Worm (Caenorhabditis elegans): ENCODE data around the gene F10D2.8.

F10D2.8 gene

ce11 chrV:7111276-7111675 is 39.2 kb downstream of the F10D2.8 start:
- TF ChIP-seq unc-62 (GFP tag; optimal IDR thresholded peaks at IDR 0.05) (no peak), ces-1 (GFP tag; optimal IDR thresholded peaks at IDR 0.05) (peak; percentile 95)

DNA sequence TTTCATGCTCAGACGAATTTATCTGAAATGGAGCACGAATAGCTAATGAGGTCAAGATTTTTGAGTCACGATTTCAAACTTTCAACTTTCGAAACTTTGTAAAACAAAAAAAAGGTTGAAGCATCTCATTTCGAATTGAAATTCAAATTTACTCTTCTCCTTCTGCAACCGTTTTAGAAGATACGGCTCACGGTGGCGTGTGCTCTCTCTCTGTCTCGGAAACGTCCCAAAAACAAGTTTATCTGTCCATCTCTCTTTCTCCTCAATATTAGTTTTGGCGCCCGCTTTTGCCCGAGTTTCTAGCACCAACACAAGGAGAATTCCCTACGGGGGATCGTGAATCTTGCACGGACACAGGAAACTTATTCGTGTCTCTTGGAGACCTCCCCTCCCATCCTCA is 40.1 kb downstream of the F10D2.8 start:
- TF ChIP-seq tbx-8 (GFP tag; optimal IDR thresholded peaks at IDR 0.05) (no peak), ces-1 (GFP tag; optimal IDR thresholded peaks at IDR 0.05) (peak; percentile 21), ceh-43 (GFP tag; optimal IDR thresholded peaks at IDR 0.05) (no peak), ceh-39 (tag; optimal IDR thresholded peaks at IDR 0.05) (no peak)

DNA sequence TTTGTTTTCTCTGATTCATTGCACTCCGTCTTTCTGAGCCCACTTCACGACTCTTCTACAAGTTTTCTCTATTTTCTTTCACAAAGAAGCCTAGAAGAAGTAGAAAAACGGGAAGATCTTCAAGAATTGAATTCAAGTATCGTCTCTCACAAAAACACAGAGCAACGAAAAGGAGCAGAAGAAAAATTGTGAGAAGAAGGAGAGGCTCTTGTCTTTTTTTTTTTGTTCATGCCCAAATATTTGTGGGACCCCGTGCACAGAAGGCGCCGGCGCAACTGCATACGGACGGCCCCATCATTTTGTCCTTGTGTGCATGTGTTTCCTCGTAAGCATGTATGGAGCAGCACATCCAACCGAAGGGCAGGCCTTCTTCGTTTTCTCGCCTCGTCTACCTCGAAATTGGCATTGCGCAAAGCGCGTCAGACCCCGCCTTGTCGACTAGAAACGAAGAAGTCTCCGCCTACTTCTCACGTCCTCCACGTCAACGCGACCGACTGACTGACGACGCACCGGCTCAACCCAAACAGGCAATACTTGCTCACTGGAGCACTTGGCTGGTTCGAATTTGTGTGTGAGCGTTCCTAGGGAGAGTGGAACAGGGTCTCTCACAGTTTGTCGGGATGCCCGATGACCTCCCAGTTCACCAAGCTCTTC is 43.9 kb downstream of the F10D2.8 start:
- no peak for TF ChIP-seq sptf-1 (tag; optimal IDR thresholded peaks at IDR 0.05)
- no peak for TF ChIP-seq snpc-4 (tag; optimal IDR thresholded peaks at IDR 0.05)
- TF ChIP-seq unc-62 (GFP tag; optimal IDR thresholded peaks at IDR 0.05) = no peak
- no peak for TF ChIP-seq bed-3 (GFP tag; optimal IDR thresholded peaks at IDR 0.05)
- TF ChIP-seq nhr-237 (tag; optimal IDR thresholded peaks at IDR 0.05) = no peak
- no peak for TF ChIP-seq ceh-43 (GFP tag; optimal IDR thresholded peaks at IDR 0.05)
- TF ChIP-seq M03D4.4 (tag; optimal IDR thresholded peaks at IDR 0.05) = no peak
- no peak for TF ChIP-seq nhr-12 (tag; optimal IDR thresholded peaks at IDR 0.05)
- TF ChIP-seq nhr-76 (tag; optimal IDR thresholded peaks at IDR 0.05) = no peak
- no peak for TF ChIP-seq mep-1 (tag; optimal IDR thresholded peaks at IDR 0.05)
- TF ChIP-seq mls-2 (tag; optimal IDR thresholded peaks at IDR 0.05) = no peak
- no peak for TF ChIP-seq ces-1 (GFP tag; optimal IDR thresholded peaks at IDR 0.05)
- no peak for TF ChIP-seq sem-2 (GFP tag; optimal IDR thresholded peaks at IDR 0.05)
- TF ChIP-seq unc-120 (tag; optimal IDR thresholded peaks at IDR 0.05; ENCODE audit: poor library complexity, severe bottlenecking) = no peak
- TF ChIP-seq unc-39 (tag; optimal IDR thresholded peaks at IDR 0.05) = no peak
- no peak for TF ChIP-seq elt-3 (tag; optimal IDR thresholded peaks at IDR 0.05)
- TF ChIP-seq cnd-1 (tag; optimal IDR thresholded peaks at IDR 0.05) = no peak

DNA sequence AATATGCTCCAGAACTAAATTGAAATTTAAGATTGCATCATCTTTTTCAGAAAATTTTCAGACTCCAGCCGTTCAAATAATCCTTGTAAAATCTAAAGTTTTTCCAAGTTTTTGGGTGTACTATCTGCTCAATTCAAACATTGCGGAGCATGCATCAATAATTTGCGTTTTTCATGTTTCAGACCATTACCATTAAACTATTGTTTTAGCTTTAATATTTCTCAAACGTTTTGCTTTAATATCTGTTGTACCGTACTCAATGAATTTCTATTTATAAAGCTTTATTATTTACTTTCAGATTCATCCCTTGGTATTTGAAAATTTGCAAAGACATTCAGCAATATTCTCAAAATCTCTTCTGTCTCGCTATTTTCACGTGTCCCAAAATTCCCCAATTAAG is 47.3 kb downstream of the F10D2.8 start, which contains the start of gene odr-2:
TSS of gene odr-2 (plus strand) at position 301 of the 400 bp plus-strand sequence.
- no peak for TF ChIP-seq tbx-8 (GFP tag; optimal IDR thresholded peaks at IDR 0.05)
- no peak for TF ChIP-seq nhr-12 (tag; optimal IDR thresholded peaks at IDR 0.05)
- TF ChIP-seq elt-1 (tag; optimal IDR thresholded peaks at IDR 0.05; ENCODE audit: borderline replicate concordance, insufficient read depth) = no peak
- TF ChIP-seq nhr-2 (tag; optimal IDR thresholded peaks at IDR 0.05) = no peak
- TF ChIP-seq sptf-1 (tag; optimal IDR thresholded peaks at IDR 0.05) = no peak
- TF ChIP-seq cnd-1 (tag; optimal IDR thresholded peaks at IDR 0.05) = no peak
- TF ChIP-seq ceh-83 (GFP tag; optimal IDR thresholded peaks at IDR 0.05) = no peak
- no peak for TF ChIP-seq unc-39 (tag; optimal IDR thresholded peaks at IDR 0.05)
- TF ChIP-seq nhr-28 (tag; optimal IDR thresholded peaks at IDR 0.05) = no peak
- TF ChIP-seq unc-120 (tag; optimal IDR thresholded peaks at IDR 0.05; ENCODE audit: poor library complexity, severe bottlenecking) = no peak
- TF ChIP-seq nhr-237 (tag; optimal IDR thresholded peaks at IDR 0.05) = no peak
- TF ChIP-seq bed-3 (GFP tag; optimal IDR thresholded peaks at IDR 0.05) = no peak
- TF ChIP-seq lin-13 (tag; optimal IDR thresholded peaks at IDR 0.05) = no peak
- TF ChIP-seq ceh-43 (GFP tag; optimal IDR thresholded peaks at IDR 0.05) = no peak
- TF ChIP-seq lsy-2 (tag; optimal IDR thresholded peaks at IDR 0.05) = no peak
- no peak for TF ChIP-seq snpc-4 (tag; optimal IDR thresholded peaks at IDR 0.05)

Data from whole organism, mixed stage, embryonic.